ENCODE assay signal across 4 fruit fly cellular contexts in genomic region chrX:342422-343169, dm6.
A peak's percentile ranks its signal among the peaks of the same experiment; 100 is the strongest.
TF ChIP-seq lines count a peak whose summit lies in the region.

No protein-coding gene starts in this region.

- no peak for TF ChIP-seq CTCF in whole organism, embryonic (GFP tag; optimal IDR thresholded peaks at IDR 0.05; lab: Kevin White, UChicago)

TF ChIP-seq in whole organism, embryonic, 481 proteins besides CTCF, POLR2A, EP300 and RAD21 (continues in another document):
- no peak for TF ChIP-seq cwo (GFP tag; optimal IDR thresholded peaks at IDR 0.05; lab: Kevin White, UChicago)
- TF ChIP-seq CG2678 (tag; optimal IDR thresholded peaks at IDR 0.05; lab: Kevin White, UChicago): peak; percentile 22
- no peak for TF ChIP-seq HmgD (GFP tag; optimal IDR thresholded peaks at IDR 0.05; lab: Kevin White, UChicago)
- peak; percentile 55 for TF ChIP-seq gem (tag; optimal IDR thresholded peaks at IDR 0.05; lab: Kevin White, UChicago)
- no peak for TF ChIP-seq CG3407 (GFP tag; optimal IDR thresholded peaks at IDR 0.05; lab: Kevin White, UChicago)
- TF ChIP-seq CG31388 (GFP tag; optimal IDR thresholded peaks at IDR 0.05; lab: Kevin White, UChicago): no peak
- peak; percentile 39 for TF ChIP-seq Oli (tag; optimal IDR thresholded peaks at IDR 0.05; lab: Kevin White, UChicago)
- TF ChIP-seq fu2 (GFP tag; optimal IDR thresholded peaks at IDR 0.05; lab: Kevin White, UChicago): no peak
- no peak for TF ChIP-seq Max (GFP tag; optimal IDR thresholded peaks at IDR 0.05; lab: Kevin White, UChicago)
- TF ChIP-seq Bgb (GFP tag; IDR thresholded peaks at IDR 0.05; lab: Robert Waterston, UW; ENCODE audit: partially characterized antibody): no peak
- no peak for TF ChIP-seq CG10654 (GFP tag; optimal IDR thresholded peaks at IDR 0.05; lab: Kevin White, UChicago)
- no peak for TF ChIP-seq Eip74EF (GFP tag; optimal IDR thresholded peaks at IDR 0.05; lab: Kevin White, UChicago)
- TF ChIP-seq CG9817 (tag; optimal IDR thresholded peaks at IDR 0.05; lab: Kevin White, UChicago): no peak
- no peak for TF ChIP-seq salm (tag; optimal IDR thresholded peaks at IDR 0.05; lab: Kevin White, UChicago)
- TF ChIP-seq CG8388 (GFP tag; optimal IDR thresholded peaks at IDR 0.05; lab: Kevin White, UChicago): no peak
- no peak for TF ChIP-seq CG4404 (GFP tag; IDR thresholded peaks at IDR 0.05; lab: Robert Waterston, UW)
- no peak for TF ChIP-seq mld (GFP tag; IDR thresholded peaks at IDR 0.05; lab: Robert Waterston, UW; ENCODE audit: partially characterized antibody)
- TF ChIP-seq CG12744 (GFP tag; optimal IDR thresholded peaks at IDR 0.05; lab: Kevin White, UChicago): no peak
- TF ChIP-seq CG10147 (GFP tag; optimal IDR thresholded peaks at IDR 0.05; lab: Kevin White, UChicago): no peak
- TF ChIP-seq Fer1 (GFP tag; optimal IDR thresholded peaks at IDR 0.05; lab: Kevin White, UChicago): no peak
- no peak for TF ChIP-seq D (optimal IDR thresholded peaks at IDR 0.05; lab: Kevin White, UChicago)
- no peak for TF ChIP-seq D (GFP tag; optimal IDR thresholded peaks at IDR 0.05; lab: Kevin White, UChicago)
- TF ChIP-seq shn (GFP tag; optimal IDR thresholded peaks at IDR 0.05; lab: Kevin White, UChicago): no peak
- no peak for TF ChIP-seq Taf1 (GFP tag; IDR thresholded peaks at IDR 0.05; lab: Robert Waterston, UW)

TF ChIP-seq in whole organism, prepupa, 60 proteins besides CTCF, POLR2A, EP300 and RAD21 (continues in another document):
- TF ChIP-seq Smox (GFP tag; optimal IDR thresholded peaks at IDR 0.05; lab: Kevin White, UChicago) (no peak), Gug (GFP tag; IDR thresholded peaks at IDR 0.05; lab: Robert Waterston, UW) (no peak), CG7368 (GFP tag; optimal IDR thresholded peaks at IDR 0.05; lab: Kevin White, UChicago) (peak; percentile 36), Lpt (GFP tag; optimal IDR thresholded peaks at IDR 0.05; lab: Kevin White, UChicago) (peak; percentile 56), pdm3 (GFP tag; optimal IDR thresholded peaks at IDR 0.05; lab: Kevin White, UChicago) (peak; percentile 38), CG9139 (GFP tag; optimal IDR thresholded peaks at IDR 0.05; lab: Kevin White, UChicago) (peak; percentile 37), Sox14 (GFP tag; optimal IDR thresholded peaks at IDR 0.05; lab: Kevin White, UChicago) (no peak), Sox102F (GFP tag; optimal IDR thresholded peaks at IDR 0.05; lab: Kevin White, UChicago) (peak; percentile 18), OdsH (GFP tag; optimal IDR thresholded peaks at IDR 0.05; lab: Kevin White, UChicago) (peak; percentile 68), fd85E (GFP tag; optimal IDR thresholded peaks at IDR 0.05; lab: Kevin White, UChicago) (no peak), CG6276 (GFP tag; optimal IDR thresholded peaks at IDR 0.05; lab: Kevin White, UChicago) (peak; percentile 21), spab (GFP tag; optimal IDR thresholded peaks at IDR 0.05; lab: Kevin White, UChicago) (peak; percentile 55), Hr4 (GFP tag; optimal IDR thresholded peaks at IDR 0.05; lab: Kevin White, UChicago) (peak; percentile 41), CG8632 (GFP tag; optimal IDR thresholded peaks at IDR 0.05; lab: Kevin White, UChicago) (peak; percentile 79), CG15336 (GFP tag; IDR thresholded peaks at IDR 0.05; lab: Robert Waterston, UW) (peak; percentile 65), CG11294 (GFP tag; IDR thresholded peaks at IDR 0.05; lab: Robert Waterston, UW) (no peak), CG1621 (tag; optimal IDR thresholded peaks at IDR 0.05; lab: Kevin White, UChicago) (no peak), dac (GFP tag; optimal IDR thresholded peaks at IDR 0.05; lab: Kevin White, UChicago) (no peak), CG3032 (tag; optimal IDR thresholded peaks at IDR 0.05; lab: Kevin White, UChicago) (peak; percentile 65), CG10669 (GFP tag; optimal IDR thresholded peaks at IDR 0.05; lab: Kevin White, UChicago) (peak; percentile 64), dsx (GFP tag; optimal IDR thresholded peaks at IDR 0.05; lab: Kevin White, UChicago; ENCODE audit: poor library complexity, severe bottlenecking) (peak; percentile 56), fd59A (GFP tag; optimal IDR thresholded peaks at IDR 0.05; lab: Kevin White, UChicago) (no peak), Met (GFP tag; optimal IDR thresholded peaks at IDR 0.05; lab: Kevin White, UChicago) (peak; percentile 27), CG3919 (GFP tag; optimal IDR thresholded peaks at IDR 0.05; lab: Kevin White, UChicago) (peak; percentile 55)

TF ChIP-seq in whole organism, pupa, 21 proteins besides CTCF, POLR2A, EP300 and RAD21:
- TF ChIP-seq Pif1A (GFP tag; optimal IDR thresholded peaks at IDR 0.05; lab: Kevin White, UChicago) (peak; percentile 31), CG8159 (tag; optimal IDR thresholded peaks at IDR 0.05; lab: Kevin White, UChicago) (peak; percentile 83), CG17806 (tag; optimal IDR thresholded peaks at IDR 0.05; lab: Kevin White, UChicago) (peak; percentile 74), Snoo (tag; optimal IDR thresholded peaks at IDR 0.05; lab: Kevin White, UChicago) (peak; percentile 6), CG9948 (tag; optimal IDR thresholded peaks at IDR 0.05; lab: Kevin White, UChicago) (peak; percentile 63), D1 (tag; optimal IDR thresholded peaks at IDR 0.05; lab: Kevin White, UChicago) (peak; percentile 48), rn (GFP tag; IDR thresholded peaks at IDR 0.05; lab: Robert Waterston, UW) (no peak), CG32121 (GFP tag; IDR thresholded peaks at IDR 0.05; lab: Robert Waterston, UW) (peak; percentile 52), fd96Ca (GFP tag; IDR thresholded peaks at IDR 0.05; lab: Robert Waterston, UW) (no peak), EcR (GFP tag; optimal IDR thresholded peaks at IDR 0.05; lab: Kevin White, UChicago) (peak; percentile 34), CG15710 (tag; optimal IDR thresholded peaks at IDR 0.05; lab: Kevin White, UChicago) (peak; percentile 70), CG13204 (GFP tag; optimal IDR thresholded peaks at IDR 0.05; lab: Kevin White, UChicago) (no peak), Ets98B (GFP tag; IDR thresholded peaks at IDR 0.05; lab: Robert Waterston, UW) (no peak; the same call in 1 of the 2 replicates), CG14655 (GFP tag; optimal IDR thresholded peaks at IDR 0.05; lab: Kevin White, UChicago) (peak; percentile 48), CG12605 (GFP tag; IDR thresholded peaks at IDR 0.05; lab: Robert Waterston, UW) (0 out of 2 replicates have a peak, but pooled peaks have one; percentile 8), CG8301 (tag; optimal IDR thresholded peaks at IDR 0.05; lab: Kevin White, UChicago) (peak; percentile 33), CG4496 (GFP tag; IDR thresholded peaks at IDR 0.05; lab: Robert Waterston, UW) (0 out of 3 replicates have a peak, but pooled peaks have one; percentile 19), Pif1B (GFP tag; optimal IDR thresholded peaks at IDR 0.05; lab: Kevin White, UChicago) (peak; percentile 54), CG10348 (GFP tag; IDR thresholded peaks at IDR 0.05; lab: Robert Waterston, UW) (no peak), CG34367 (tag; optimal IDR thresholded peaks at IDR 0.05; lab: Kevin White, UChicago) (peak; percentile 54), gl (tag; optimal IDR thresholded peaks at IDR 0.05; lab: Kevin White, UChicago) (no peak)

TF ChIP-seq in whole organism, wandering third instar larva, 38 proteins besides CTCF, POLR2A, EP300 and RAD21 (continues in another document):
- no peak for TF ChIP-seq usp (GFP tag; optimal IDR thresholded peaks at IDR 0.05; lab: Kevin White, UChicago)
- no peak for TF ChIP-seq dmrt93B (GFP tag; optimal IDR thresholded peaks at IDR 0.05; lab: Kevin White, UChicago)
- TF ChIP-seq OdsH (GFP tag; optimal IDR thresholded peaks at IDR 0.05; lab: Kevin White, UChicago): peak; percentile 23
- no peak for TF ChIP-seq woc (GFP tag; optimal IDR thresholded peaks at IDR 0.05; lab: Kevin White, UChicago)
- TF ChIP-seq Dif (GFP tag; optimal IDR thresholded peaks at IDR 0.05; lab: Kevin White, UChicago; ENCODE audit: partially characterized antibody): no peak
- TF ChIP-seq N (GFP tag; optimal IDR thresholded peaks at IDR 0.05; lab: Kevin White, UChicago): no peak
- TF ChIP-seq ey (GFP tag; optimal IDR thresholded peaks at IDR 0.05; lab: Kevin White, UChicago): no peak
- no peak for TF ChIP-seq sage (GFP tag; optimal IDR thresholded peaks at IDR 0.05; lab: Kevin White, UChicago)
- no peak for TF ChIP-seq lola (GFP tag; optimal IDR thresholded peaks at IDR 0.05; lab: Kevin White, UChicago)
- no peak for TF ChIP-seq tai (GFP tag; optimal IDR thresholded peaks at IDR 0.05; lab: Kevin White, UChicago)
- TF ChIP-seq h (GFP tag; optimal IDR thresholded peaks at IDR 0.05; lab: Kevin White, UChicago): peak; percentile 20
- TF ChIP-seq Hr78 (GFP tag; optimal IDR thresholded peaks at IDR 0.05; lab: Kevin White, UChicago): no peak
- TF ChIP-seq Jra (GFP tag; optimal IDR thresholded peaks at IDR 0.05; lab: Kevin White, UChicago): no peak
- TF ChIP-seq dsf (GFP tag; optimal IDR thresholded peaks at IDR 0.05; lab: Kevin White, UChicago; ENCODE audit: borderline replicate concordance): no peak
- TF ChIP-seq CrebA (GFP tag; optimal IDR thresholded peaks at IDR 0.05; lab: Kevin White, UChicago; ENCODE audit: borderline replicate concordance): no peak
- TF ChIP-seq Hr83 (GFP tag; optimal IDR thresholded peaks at IDR 0.05; lab: Kevin White, UChicago; ENCODE audit: poor library complexity, severe bottlenecking): no peak
- TF ChIP-seq brk (GFP tag; optimal IDR thresholded peaks at IDR 0.05; lab: Kevin White, UChicago): no peak
- no peak for TF ChIP-seq sv (GFP tag; optimal IDR thresholded peaks at IDR 0.05; lab: Kevin White, UChicago)
- TF ChIP-seq CG9705 (GFP tag; optimal IDR thresholded peaks at IDR 0.05; lab: Kevin White, UChicago): no peak
- peak; percentile 26 for TF ChIP-seq HLH106 (tag; optimal IDR thresholded peaks at IDR 0.05; lab: Kevin White, UChicago)
- no peak for TF ChIP-seq dl (GFP tag; optimal IDR thresholded peaks at IDR 0.05; lab: Kevin White, UChicago; ENCODE audit: insufficient read depth in 1 of 2, partially characterized antibody in 2 of 2)
- TF ChIP-seq GATAd (GFP tag; optimal IDR thresholded peaks at IDR 0.05; lab: Kevin White, UChicago): no peak
- TF ChIP-seq Hnf4 (GFP tag; optimal IDR thresholded peaks at IDR 0.05; lab: Kevin White, UChicago): no peak
- no peak for TF ChIP-seq jim (GFP tag; optimal IDR thresholded peaks at IDR 0.05; lab: Kevin White, UChicago)
- TF ChIP-seq Dfd (GFP tag; optimal IDR thresholded peaks at IDR 0.05; lab: Kevin White, UChicago): no peak
- TF ChIP-seq pan (optimal IDR thresholded peaks at IDR 0.05; lab: Kevin White, UChicago): no peak
- TF ChIP-seq Mio (GFP tag; optimal IDR thresholded peaks at IDR 0.05; lab: Kevin White, UChicago): no peak
- TF ChIP-seq fru (GFP tag; optimal IDR thresholded peaks at IDR 0.05; lab: Kevin White, UChicago): peak; percentile 47
- TF ChIP-seq Rel (GFP tag; optimal IDR thresholded peaks at IDR 0.05; lab: Kevin White, UChicago): no peak
- TF ChIP-seq Rel (tag; optimal IDR thresholded peaks at IDR 0.05; lab: Kevin White, UChicago): no peak
- TF ChIP-seq Myc (optimal IDR thresholded peaks at IDR 0.05; lab: Kevin White, UChicago): no peak
- no peak for TF ChIP-seq Abd-B (GFP tag; optimal IDR thresholded peaks at IDR 0.05; lab: Kevin White, UChicago)
- peak; percentile 42 for TF ChIP-seq rgr (GFP tag; optimal IDR thresholded peaks at IDR 0.05; lab: Kevin White, UChicago)

Comparison
In these comparisons a context has a peak if more than half of its experiments do, and no peak if none do; other contexts are left out.
1. Of the 7 proteins assayed by ChIP-seq in both whole organism, embryonic and whole organism, prepupa: peak only in whole organism, embryonic: none; only in whole organism, prepupa: CG16779 and Lpt; in both: Blimp-1 and Sox102F; in neither: 3.